Worm (Caenorhabditis elegans): ENCODE results near the gene srd-63.

DNA sequence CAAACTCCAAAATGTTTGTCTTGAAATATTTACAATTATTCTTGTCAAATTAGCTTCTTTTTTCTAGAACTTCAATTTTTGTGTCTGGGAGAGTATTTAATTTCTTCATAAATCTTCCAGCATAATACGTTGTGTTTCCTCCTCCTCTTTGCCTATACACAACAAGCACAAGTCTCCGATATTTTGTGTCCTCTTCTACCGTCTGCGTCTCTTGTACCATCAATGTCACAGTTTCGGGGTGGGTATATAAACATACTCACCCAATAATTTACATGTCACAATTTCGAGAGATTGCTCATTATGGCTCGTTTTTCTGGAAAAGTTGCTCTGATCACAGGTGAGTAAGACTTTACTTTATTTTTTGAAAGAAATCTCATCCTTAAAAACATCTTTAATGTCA is 43.9 kb upstream of the srd-63 start, which contains the start of gene F26D2.15:
- TF ChIP-seq sox-4 (tag; optimal IDR thresholded peaks at IDR 0.05) (no peak), gmeb-2 (tag; optimal IDR thresholded peaks at IDR 0.05) (no peak), nfya-1 (tag; optimal IDR thresholded peaks at IDR 0.05) (no peak), ahr-1 (tag; optimal IDR thresholded peaks at IDR 0.05) (no peak), fkh-10 (GFP tag; optimal IDR thresholded peaks at IDR 0.05) (no peak), tbx-2 (tag; optimal IDR thresholded peaks at IDR 0.05) (no peak), pha-4 (tag; optimal IDR thresholded peaks at IDR 0.05) (no peak), ceh-9 (tag; optimal IDR thresholded peaks at IDR 0.05) (no peak), sdc-2 (tag; optimal IDR thresholded peaks at IDR 0.05) (no peak), zip-5 (tag; optimal IDR thresholded peaks at IDR 0.05) (no peak), T23F11.4 (GFP tag; optimal IDR thresholded peaks at IDR 0.05) (no peak)
